Fruit fly (Drosophila melanogaster): Measurements from ENCODE around the gene CG6937.

CG6937 gene

dm6 chr3R:22586525-22586924, 2.0 kb downstream of the CG6937 start, which contains the start of gene btn:
TSS of gene btn (minus strand) at chr3R:22586625.
- TF ChIP-seq CG8478 (optimal IDR thresholded peaks at IDR 0.05) (no peak), EcR (GFP tag; optimal IDR thresholded peaks at IDR 0.05) (no peak), psq (optimal IDR thresholded peaks at IDR 0.05) (no peak), pan (optimal IDR thresholded peaks at IDR 0.05) (no peak), Dll (optimal IDR thresholded peaks at IDR 0.05) (no peak), usp (GFP tag; optimal IDR thresholded peaks at IDR 0.05) (no peak)

dm6 chr3R:22587419-22587963, 2.9 kb downstream of the CG6937 start, which contains the start of gene Efa6:
TSS of gene Efa6 (plus strand) at chr3R:22587755.
- TF ChIP-seq usp (GFP tag; optimal IDR thresholded peaks at IDR 0.05): no peak
- TF ChIP-seq Dll (optimal IDR thresholded peaks at IDR 0.05): no peak
- TF ChIP-seq EcR (GFP tag; optimal IDR thresholded peaks at IDR 0.05): no peak
- TF ChIP-seq CG8478 (optimal IDR thresholded peaks at IDR 0.05): no peak
- TF ChIP-seq pan (optimal IDR thresholded peaks at IDR 0.05): no peak
- TF ChIP-seq psq (optimal IDR thresholded peaks at IDR 0.05): no peak

DNA sequence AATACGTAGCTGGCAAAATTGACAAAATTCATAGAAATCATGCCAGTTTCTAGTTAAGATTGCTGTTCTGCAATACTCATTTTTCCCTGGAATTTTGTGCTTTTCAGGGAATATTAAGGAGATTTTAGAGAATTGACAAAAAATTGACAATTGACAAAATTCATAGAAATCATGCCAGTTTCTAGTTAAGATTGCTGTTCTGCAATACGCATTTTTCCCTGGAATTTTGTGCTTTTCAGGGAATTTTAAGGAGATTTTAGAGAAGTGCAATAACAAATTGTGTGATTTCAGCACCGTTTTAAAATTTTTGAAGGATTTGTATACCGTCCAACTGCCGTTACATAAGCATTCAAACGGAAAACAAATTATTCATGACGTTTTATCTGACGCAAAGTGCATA, 4.2 kb downstream of the CG6937 start:
- TF ChIP-seq usp (GFP tag; optimal IDR thresholded peaks at IDR 0.05): no peak
- no peak for TF ChIP-seq pan (optimal IDR thresholded peaks at IDR 0.05)
- no peak for TF ChIP-seq Dll (optimal IDR thresholded peaks at IDR 0.05)
- no peak for TF ChIP-seq EcR (GFP tag; optimal IDR thresholded peaks at IDR 0.05)

DNA sequence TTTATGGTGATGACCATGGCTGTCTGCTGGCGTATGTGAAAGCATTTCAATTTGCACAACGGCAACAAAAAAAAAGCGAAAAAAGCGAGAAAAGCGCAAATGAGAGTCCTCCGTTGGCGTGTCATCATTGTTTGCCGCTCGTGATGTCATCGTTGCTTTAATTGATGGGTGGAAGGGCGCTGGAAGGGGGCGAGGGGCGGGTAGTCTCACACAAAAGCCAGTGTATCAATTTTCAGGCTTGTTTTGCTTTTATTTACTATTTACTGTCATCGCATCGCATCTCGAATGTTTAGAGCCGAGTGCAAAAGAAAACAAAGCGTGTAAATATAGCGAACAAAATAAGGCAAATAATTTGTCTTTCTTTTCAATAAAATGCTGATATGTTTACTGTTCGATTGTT, 4.7 kb downstream of the CG6937 start:
- TF ChIP-seq CG8478 (optimal IDR thresholded peaks at IDR 0.05): no peak

- TF ChIP-seq usp (GFP tag; optimal IDR thresholded peaks at IDR 0.05): no peak
- TF ChIP-seq psq (optimal IDR thresholded peaks at IDR 0.05): no peak
- TF ChIP-seq Dll (optimal IDR thresholded peaks at IDR 0.05): no peak
- TF ChIP-seq pan (optimal IDR thresholded peaks at IDR 0.05): peak; percentile 80
Measured at dm6 chr3R:22590668-22591275, 6.2 kb downstream of the CG6937 start.

dm6 chr3R:22594257-22594656, 9.7 kb downstream of the CG6937 start:
- TF ChIP-seq EcR (GFP tag; optimal IDR thresholded peaks at IDR 0.05) (no peak), CG8478 (optimal IDR thresholded peaks at IDR 0.05) (no peak), usp (GFP tag; optimal IDR thresholded peaks at IDR 0.05) (no peak), psq (optimal IDR thresholded peaks at IDR 0.05) (no peak), pan (optimal IDR thresholded peaks at IDR 0.05) (no peak)

- no peak for TF ChIP-seq pan (optimal IDR thresholded peaks at IDR 0.05)
- no peak for TF ChIP-seq EcR (GFP tag; optimal IDR thresholded peaks at IDR 0.05)
- no peak for TF ChIP-seq usp (GFP tag; optimal IDR thresholded peaks at IDR 0.05)
- no peak for TF ChIP-seq Dll (optimal IDR thresholded peaks at IDR 0.05)
- no peak for TF ChIP-seq CG8478 (optimal IDR thresholded peaks at IDR 0.05)
- TF ChIP-seq psq (optimal IDR thresholded peaks at IDR 0.05): no peak
Measured at dm6 chr3R:22595293-22595868, 10.8 kb downstream of the CG6937 start.

dm6 chr3R:22596450-22596849, 11.9 kb downstream of the CG6937 start:
- TF ChIP-seq CG8478 (optimal IDR thresholded peaks at IDR 0.05) (no peak), Dll (optimal IDR thresholded peaks at IDR 0.05) (no peak), usp (GFP tag; optimal IDR thresholded peaks at IDR 0.05) (no peak), pan (optimal IDR thresholded peaks at IDR 0.05) (no peak), EcR (GFP tag; optimal IDR thresholded peaks at IDR 0.05) (no peak), psq (optimal IDR thresholded peaks at IDR 0.05) (no peak)

- TF ChIP-seq pan (optimal IDR thresholded peaks at IDR 0.05): no peak
- no peak for TF ChIP-seq psq (optimal IDR thresholded peaks at IDR 0.05)
- TF ChIP-seq usp (GFP tag; optimal IDR thresholded peaks at IDR 0.05): no peak
- no peak for TF ChIP-seq Dll (optimal IDR thresholded peaks at IDR 0.05)
- no peak for TF ChIP-seq EcR (GFP tag; optimal IDR thresholded peaks at IDR 0.05)
- no peak for TF ChIP-seq CG8478 (optimal IDR thresholded peaks at IDR 0.05)
Measured at dm6 chr3R:22597344-22597954, 12.9 kb downstream of the CG6937 start.

- TF ChIP-seq usp (GFP tag; optimal IDR thresholded peaks at IDR 0.05): no peak
- TF ChIP-seq EcR (GFP tag; optimal IDR thresholded peaks at IDR 0.05): no peak
- no peak for TF ChIP-seq pan (optimal IDR thresholded peaks at IDR 0.05)
- no peak for TF ChIP-seq psq (optimal IDR thresholded peaks at IDR 0.05)
Measured at dm6 chr3R:22598759-22599158, 14.2 kb downstream of the CG6937 start.

dm6 chr3R:22602783-22603182, 18.2 kb downstream of the CG6937 start:
- no peak for TF ChIP-seq psq (optimal IDR thresholded peaks at IDR 0.05)
- no peak for TF ChIP-seq usp (GFP tag; optimal IDR thresholded peaks at IDR 0.05)
- TF ChIP-seq EcR (GFP tag; optimal IDR thresholded peaks at IDR 0.05): no peak
- no peak for TF ChIP-seq pan (optimal IDR thresholded peaks at IDR 0.05)
- TF ChIP-seq Dll (optimal IDR thresholded peaks at IDR 0.05): no peak
- TF ChIP-seq CG8478 (optimal IDR thresholded peaks at IDR 0.05): no peak

DNA sequence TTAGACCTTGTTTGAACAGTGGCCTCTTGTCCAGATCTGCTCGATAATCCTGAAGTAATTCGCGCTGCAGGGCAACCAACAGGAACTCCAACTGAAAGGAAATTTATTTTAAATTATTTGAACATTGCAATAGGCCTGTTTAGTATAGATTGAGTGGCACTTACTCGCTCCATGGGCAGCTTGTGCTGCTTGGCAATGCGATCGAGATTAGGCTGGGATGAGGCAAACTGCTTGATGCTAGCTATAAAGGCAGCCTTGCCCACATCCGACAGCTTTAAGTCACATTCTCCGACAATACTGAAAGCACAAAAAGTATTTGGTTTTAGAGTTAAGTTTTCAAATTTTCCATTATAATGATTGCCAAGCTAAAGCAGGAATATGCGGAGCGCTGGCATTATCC, 24.6 kb downstream of the CG6937 start, which contains the start of gene CG13843:
Gene CG13843 (plus strand): TSS at position 301 of the 400 bp plus-strand sequence.
- TF ChIP-seq pan (optimal IDR thresholded peaks at IDR 0.05): no peak

dm6 chr3R:22613448-22613847, 28.9 kb downstream of the CG6937 start, which contains the start of the genes CG31156 and mRRF2:
TSS of gene CG31156 (minus strand) at chr3R:22613656.
TSS of gene mRRF2 (plus strand) at chr3R:22613686.
- TF ChIP-seq Dll (optimal IDR thresholded peaks at IDR 0.05): no peak
- no peak for TF ChIP-seq EcR (GFP tag; optimal IDR thresholded peaks at IDR 0.05)
- no peak for TF ChIP-seq usp (GFP tag; optimal IDR thresholded peaks at IDR 0.05)
- TF ChIP-seq pan (optimal IDR thresholded peaks at IDR 0.05): no peak
- no peak for TF ChIP-seq psq (optimal IDR thresholded peaks at IDR 0.05)
- TF ChIP-seq CG8478 (optimal IDR thresholded peaks at IDR 0.05): no peak

All from whole organism.